Fruit fly (Drosophila melanogaster) whole organism, prepupa: ENCODE measurements around the gene lmgB.

Experiments used
- Blimp-1 ChIP-seq: fragments of 200-800 bp; sonication (Bioruptor generic); optimal IDR thresholded peaks from 3 replicates; lab custom pipeline; 2017; ENCODE audit warnings: missing biosample characterization, missing genetic modification characterization, mild to moderate bottlenecking, moderate library complexity, missing genetic modification reagents
- CG10631 ChIP-seq: fragments of 200-800 bp; sonication (Bioruptor generic); optimal IDR thresholded peaks from 2 replicates; lab custom pipeline; 2016; ENCODE audit warnings: missing biosample characterization, missing genetic modification characterization
- CG10669 ChIP-seq: fragments of 200-800 bp; sonication (Bioruptor generic); optimal IDR thresholded peaks from 3 replicates; lab custom pipeline; 2018; ENCODE audit warnings: missing biosample characterization, mild to moderate bottlenecking, missing genetic modification characterization, moderate library complexity
- CG11762 ChIP-seq: fragments of 200-800 bp; sonication (Bioruptor generic); optimal IDR thresholded peaks from 3 replicates; lab custom pipeline; 2016; ENCODE audit warnings: missing biosample characterization, missing genetic modification characterization; ENCODE audit not compliant: insufficient read depth
- CG15336 ChIP-seq: fragments of 200-800 bp; sonication (Bioruptor generic); IDR thresholded peaks from 2 replicates; pipeline ENCODE4 v1.3.6; 2022; ENCODE audit warnings: missing biosample characterization, missing genetic modification characterization
- CG1621 ChIP-seq: fragments of 200-800 bp; sonication (Bioruptor generic); optimal IDR thresholded peaks from 3 replicates; lab custom pipeline; 2018; ENCODE audit warnings: missing biosample characterization, mild to moderate bottlenecking, missing genetic modification characterization
- CG16779 ChIP-seq: fragments of 200-800 bp; sonication (Bioruptor generic); optimal IDR thresholded peaks from 3 replicates; lab custom pipeline; 2017; ENCODE audit warnings: missing biosample characterization, mild to moderate bottlenecking, missing genetic modification characterization
- CG3032 ChIP-seq: fragments of 200-800 bp; optimal IDR thresholded peaks from 2 replicates; lab custom pipeline; 2019; ENCODE audit warnings: missing biosample characterization, mild to moderate bottlenecking, missing genetic modification characterization, moderate library complexity
- CG32006 ChIP-seq: fragments of 200-800 bp; sonication (Bioruptor generic); optimal IDR thresholded peaks from 3 replicates; lab custom pipeline; 2017; ENCODE audit warnings: missing biosample characterization, mild to moderate bottlenecking, missing genetic modification characterization
- CG34406 ChIP-seq: fragments of 200-800 bp; sonication (Bioruptor generic); optimal IDR thresholded peaks from 3 replicates; lab custom pipeline; 2016; ENCODE audit warnings: missing biosample characterization, missing genetic modification characterization
- CG4318 ChIP-seq: fragments of 200-800 bp; sonication (Bioruptor generic); optimal IDR thresholded peaks from 3 replicates; lab custom pipeline; 2017; ENCODE audit warnings: missing biosample characterization, mild to moderate bottlenecking, missing genetic modification characterization
- CG6163 ChIP-seq: fragments of 200-800 bp; sonication (Bioruptor generic); IDR thresholded peaks from 3 replicates; pipeline ENCODE4 v1.3.6; 2022; ENCODE audit warnings: missing biosample characterization, missing genetic modification characterization
- CG6792 ChIP-seq: fragments of 200-800 bp; sonication (Bioruptor generic); optimal IDR thresholded peaks from 3 replicates; lab custom pipeline; 2016; ENCODE audit warnings: missing biosample characterization, missing genetic modification characterization
- CG6808 ChIP-seq: fragments of 200-800 bp; sonication (Bioruptor generic); optimal IDR thresholded peaks from 3 replicates; lab custom pipeline; 2017; ENCODE audit warnings: missing biosample characterization, missing genetic modification characterization, mild to moderate bottlenecking, moderate library complexity, missing genetic modification reagents
- CG6854 ChIP-seq: fragments of 200-800 bp; sonication (Bioruptor generic); optimal IDR thresholded peaks from 2 replicates; lab custom pipeline; 2017; ENCODE audit warnings: missing biosample characterization, mild to moderate bottlenecking, missing genetic modification characterization
- CG7368 ChIP-seq: fragments of 200-800 bp; sonication (Bioruptor generic); optimal IDR thresholded peaks from 3 replicates; lab custom pipeline; 2016; ENCODE audit warnings: missing biosample characterization, missing genetic modification characterization
- CG8119 ChIP-seq: fragments of 200-800 bp; sonication (Bioruptor generic); IDR thresholded peaks from 3 replicates; pipeline ENCODE4 v1.3.6; 2022; ENCODE audit warnings: missing biosample characterization, missing genetic modification characterization
- CG8319 ChIP-seq: fragments of 200-800 bp; sonication (Bioruptor generic); optimal IDR thresholded peaks from 3 replicates; lab custom pipeline; 2016; ENCODE audit warnings: missing biosample characterization, missing genetic modification characterization
- Eip75B ChIP-seq: fragments of 200-800 bp; sonication (Bioruptor generic); optimal IDR thresholded peaks from 3 replicates; lab custom pipeline; 2016; ENCODE audit warnings: missing biosample characterization, missing genetic modification characterization
- Eip78C ChIP-seq: fragments of 200-800 bp; sonication (Bioruptor generic); peaks from one replicate; lab custom pipeline; 2016; ENCODE audit warnings: missing biosample characterization, missing genetic modification characterization
- Ets21C ChIP-seq: fragments of 200-800 bp; sonication (Bioruptor generic); optimal IDR thresholded peaks from 3 replicates; lab custom pipeline; 2016; ENCODE audit warnings: missing biosample characterization, missing genetic modification characterization
- Ets96B ChIP-seq: fragments of 200-800 bp; optimal IDR thresholded peaks from 2 replicates; lab custom pipeline; 2019; ENCODE audit warnings: missing biosample characterization, mild to moderate bottlenecking, missing genetic modification characterization, moderate library complexity
- Gug ChIP-seq: fragments of 200-800 bp; sonication (Bioruptor generic); IDR thresholded peaks from 2 replicates; pipeline ENCODE4 v1.3.6; 2022; ENCODE audit warnings: missing biosample characterization, missing genetic modification characterization
- Hr39 ChIP-seq: fragments of 200-800 bp; sonication (Bioruptor generic); optimal IDR thresholded peaks from 2 replicates; lab custom pipeline; 2016; ENCODE audit warnings: missing biosample characterization, missing genetic modification characterization
- Hr4 ChIP-seq: fragments of 200-800 bp; sonication (Bioruptor generic); optimal IDR thresholded peaks from 3 replicates; lab custom pipeline; 2016; ENCODE audit warnings: missing biosample characterization, missing genetic modification characterization
- Lpt ChIP-seq: fragments of 200-800 bp; sonication (Bioruptor generic); optimal IDR thresholded peaks from 3 replicates; lab custom pipeline; 2016; ENCODE audit warnings: missing biosample characterization, missing genetic modification characterization
- Met ChIP-seq: fragments of 200-800 bp; sonication (Bioruptor generic); optimal IDR thresholded peaks from 3 replicates; lab custom pipeline; 2016; ENCODE audit warnings: missing biosample characterization, missing genetic modification characterization
- OdsH ChIP-seq: fragments of 200-800 bp; sonication (Bioruptor generic); optimal IDR thresholded peaks from 3 replicates; lab custom pipeline; 2016; ENCODE audit warnings: missing biosample characterization, missing genetic modification characterization
- Smox ChIP-seq: fragments of 200-800 bp; sonication (Bioruptor generic); optimal IDR thresholded peaks from 3 replicates; lab custom pipeline; 2016; ENCODE audit warnings: missing biosample characterization, missing genetic modification characterization
- Sox102F ChIP-seq: fragments of 200-800 bp; sonication (Bioruptor generic); optimal IDR thresholded peaks from 2 replicates; lab custom pipeline; 2016; ENCODE audit warnings: missing biosample characterization, mild to moderate bottlenecking, missing genetic modification characterization
- Sox15 ChIP-seq: fragments of 200-800 bp; sonication (Bioruptor generic); optimal IDR thresholded peaks from 3 replicates; lab custom pipeline; 2016; ENCODE audit warnings: missing biosample characterization, missing genetic modification characterization
- achi ChIP-seq: fragments of 200-800 bp; sonication (Bioruptor generic); optimal IDR thresholded peaks from 3 replicates; lab custom pipeline; 2016; ENCODE audit warnings: missing biosample characterization, missing genetic modification characterization
- acj6 ChIP-seq: fragments of 200-800 bp; sonication (Bioruptor generic); optimal IDR thresholded peaks from 3 replicates; lab custom pipeline; 2016; ENCODE audit warnings: missing biosample characterization, missing genetic modification characterization
- cyc ChIP-seq: fragments of 200-800 bp; sonication (Bioruptor generic); optimal IDR thresholded peaks from 3 replicates; lab custom pipeline; 2016; ENCODE audit warnings: missing biosample characterization, missing genetic modification characterization
- dac ChIP-seq: fragments of 200-800 bp; sonication (Bioruptor generic); optimal IDR thresholded peaks from 2 replicates; lab custom pipeline; 2017; ENCODE audit warnings: missing biosample characterization, mild to moderate bottlenecking, missing genetic modification characterization
- dsx ChIP-seq: fragments of 200-800 bp; optimal IDR thresholded peaks from 3 replicates; lab custom pipeline; 2019; ENCODE audit warnings: missing biosample characterization, mild to moderate bottlenecking, missing genetic modification characterization, moderate library complexity; ENCODE audit not compliant: poor library complexity, severe bottlenecking
- eg ChIP-seq: fragments of 200-800 bp; sonication (Bioruptor generic); IDR thresholded peaks from 3 replicates; pipeline ENCODE4 v1.3.6; 2022; ENCODE audit warnings: missing biosample characterization, missing genetic modification characterization
- esn ChIP-seq: fragments of 200-800 bp; sonication (Bioruptor generic); optimal IDR thresholded peaks from 2 replicates; lab custom pipeline; 2016; ENCODE audit warnings: missing biosample characterization, mild to moderate bottlenecking, missing genetic modification characterization, moderate library complexity
- fd85E ChIP-seq: fragments of 200-800 bp; sonication (Bioruptor generic); optimal IDR thresholded peaks from 3 replicates; lab custom pipeline; 2016; ENCODE audit warnings: missing biosample characterization, missing genetic modification characterization
- fkh ChIP-seq: fragments of 200-800 bp; sonication (Bioruptor generic); optimal IDR thresholded peaks from 3 replicates; lab custom pipeline; 2017; ENCODE audit warnings: missing biosample characterization, mild to moderate bottlenecking, missing genetic modification characterization, moderate library complexity
- lz ChIP-seq: fragments of 200-800 bp; sonication (Bioruptor generic); optimal IDR thresholded peaks from 3 replicates; lab custom pipeline; 2016; ENCODE audit warnings: missing biosample characterization, missing genetic modification characterization
- net ChIP-seq: fragments of 200-800 bp; sonication (Bioruptor generic); optimal IDR thresholded peaks from 3 replicates; lab custom pipeline; 2016; ENCODE audit warnings: missing biosample characterization, missing genetic modification characterization
- salr ChIP-seq, 2 experiments: fragments of 200-800 bp; sonication (Bioruptor generic); optimal IDR thresholded peaks; 3 replicates each; lab custom pipeline; 2016 to 2018; ENCODE audit warnings: missing biosample characterization in 2 of 2, missing genetic modification characterization in 2 of 2, mild to moderate bottlenecking in 1 of 2
- spab ChIP-seq: fragments of 200-800 bp; sonication (Bioruptor generic); optimal IDR thresholded peaks from 2 replicates; lab custom pipeline; 2017; ENCODE audit warnings: missing biosample characterization, mild to moderate bottlenecking, missing genetic modification characterization, missing genetic modification reagents
- ss ChIP-seq, 2 experiments: fragments of 200-800 bp; sonication (Bioruptor generic); optimal IDR thresholded peaks; 2 replicates in 1 of 2; 3 replicates in 1 of 2; lab custom pipeline; 2017 to 2018; ENCODE audit warnings: mild to moderate bottlenecking in 2 of 2, missing biosample characterization in 2 of 2, missing genetic modification characterization in 2 of 2, moderate library complexity in 1 of 2
- svp ChIP-seq: fragments of 200-800 bp; sonication (Bioruptor generic); peaks from one replicate; lab custom pipeline; 2016; ENCODE audit warnings: missing biosample characterization, missing genetic modification characterization
- vri ChIP-seq: fragments of 200-800 bp; sonication (Bioruptor generic); optimal IDR thresholded peaks from 3 replicates; lab custom pipeline; 2016; ENCODE audit warnings: missing biosample characterization, mild to moderate bottlenecking, missing genetic modification characterization

lmgB gene

DNA sequence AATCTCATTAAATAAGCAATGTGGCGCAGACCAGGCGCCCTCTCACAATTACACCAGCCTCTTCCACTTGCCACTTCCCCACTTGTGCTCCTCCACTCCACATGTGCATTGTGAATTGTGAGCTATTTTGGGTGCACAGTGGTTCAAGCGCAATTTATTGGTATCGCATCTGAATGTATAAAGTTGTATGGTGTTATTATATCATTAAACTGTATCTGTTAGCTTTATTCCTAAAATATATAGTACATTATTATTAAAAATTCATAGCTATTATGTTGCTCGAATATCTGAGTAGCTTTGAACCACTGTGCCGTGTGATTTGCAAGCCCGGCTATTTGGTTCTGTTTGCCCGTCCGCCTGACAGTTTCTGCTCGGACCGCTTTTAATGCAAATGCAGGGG lies 46.5 kb upstream of the lmgB start (continued):
- TF ChIP-seq Met (GFP tag; lab: Kevin White, UChicago): peak; percentile 86
- peak; percentile 73 for TF ChIP-seq Ets21C (GFP tag; lab: Kevin White, UChicago)
- peak; percentile 91 for TF ChIP-seq CG11762
- TF ChIP-seq esn (GFP tag; lab: Kevin White, UChicago): peak; percentile 91
- TF ChIP-seq fd85E (GFP tag; lab: Kevin White, UChicago): peak; percentile 75
- TF ChIP-seq CG7368: peak; percentile 84
- peak; percentile 93 for TF ChIP-seq CG10669 (GFP tag; lab: Kevin White, UChicago)
- TF ChIP-seq Smox: peak; percentile 88
- peak; percentile 91 for TF ChIP-seq dsx (GFP tag; lab: Kevin White, UChicago)
- TF ChIP-seq CG1621: peak; percentile 94
- TF ChIP-seq CG6792 (GFP tag; lab: Kevin White, UChicago): peak; percentile 90
- peak; percentile 92 for TF ChIP-seq spab (GFP tag; lab: Kevin White, UChicago)
- TF ChIP-seq eg (GFP tag; lab: Robert Waterston, UW): peak; percentile 95
- TF ChIP-seq Gug (GFP tag; lab: Robert Waterston, UW): peak; percentile 94
- TF ChIP-seq CG8319 (GFP tag; lab: Kevin White, UChicago): peak; percentile 85
- TF ChIP-seq CG6808 (GFP tag; lab: Kevin White, UChicago): peak; percentile 92
- TF ChIP-seq acj6 (GFP tag; lab: Kevin White, UChicago): peak; percentile 94
- peak; percentile 82 for TF ChIP-seq Hr39 (GFP tag; lab: Kevin White, UChicago)
- TF ChIP-seq lz: peak; percentile 85
- TF ChIP-seq cyc (GFP tag; lab: Kevin White, UChicago): peak; percentile 82
- peak; percentile 77 for TF ChIP-seq vri (GFP tag; lab: Kevin White, UChicago)
- TF ChIP-seq Sox15 (GFP tag; lab: Kevin White, UChicago): peak; percentile 84
- peak; percentile 91 to 93 for TF ChIP-seq ss (GFP tag; optimal IDR thresholded peaks at IDR 0.05; lab: Kevin White, UChicago)
- TF ChIP-seq CG4318 (GFP tag; lab: Kevin White, UChicago): peak; percentile 77
- peak; percentile 79 for TF ChIP-seq dac (GFP tag; lab: Kevin White, UChicago)
- peak; percentile 97 for TF ChIP-seq CG6163 (GFP tag; lab: Robert Waterston, UW)
- peak; percentile 95 for TF ChIP-seq OdsH (GFP tag; lab: Kevin White, UChicago)

- no peak for TF ChIP-seq net
- peak; percentile 42 for TF ChIP-seq CG15336 (GFP tag; lab: Robert Waterston, UW)
- TF ChIP-seq acj6 (GFP tag; lab: Kevin White, UChicago): peak; percentile 47
- no peak for TF ChIP-seq Blimp-1 (GFP tag; lab: Kevin White, UChicago)
- TF ChIP-seq Ets96B (tag; lab: Kevin White, UChicago): peak; percentile 33
- no peak for TF ChIP-seq CG4318 (GFP tag; lab: Kevin White, UChicago)
- TF ChIP-seq salr (GFP tag; optimal IDR thresholded peaks at IDR 0.05; lab: Kevin White, UChicago): peak; percentile 19 to 26
- TF ChIP-seq cyc (GFP tag; lab: Kevin White, UChicago): no peak
- TF ChIP-seq CG16779 (tag; lab: Kevin White, UChicago): no peak
- no peak for TF ChIP-seq CG7368
- TF ChIP-seq achi (GFP tag; lab: Kevin White, UChicago): peak; percentile 62
- TF ChIP-seq Hr4 (GFP tag; lab: Kevin White, UChicago): no peak
- TF ChIP-seq CG6163 (GFP tag; lab: Robert Waterston, UW): peak; percentile 34; the same call in 1 of the 3 replicates
- peak; percentile 57 for TF ChIP-seq svp
- peak; percentile 49; the same call in 1 of the 3 replicates for TF ChIP-seq CG8119 (GFP tag; lab: Robert Waterston, UW)
- TF ChIP-seq dsx (GFP tag; lab: Kevin White, UChicago): no peak
- TF ChIP-seq lz: peak; percentile 20
- peak; percentile 27 for TF ChIP-seq esn (GFP tag; lab: Kevin White, UChicago)
- no peak for TF ChIP-seq CG6792 (GFP tag; lab: Kevin White, UChicago)
- no peak for TF ChIP-seq CG6854 (GFP tag; lab: Kevin White, UChicago)
- peak; percentile 11 for TF ChIP-seq Hr39 (GFP tag; lab: Kevin White, UChicago)
- no peak for TF ChIP-seq Lpt (GFP tag; lab: Kevin White, UChicago)
- TF ChIP-seq Sox15 (GFP tag; lab: Kevin White, UChicago): no peak
- TF ChIP-seq CG32006: peak; percentile 23
- TF ChIP-seq Smox: no peak
- TF ChIP-seq Met (GFP tag; lab: Kevin White, UChicago): no peak
- TF ChIP-seq CG10631 (GFP tag; lab: Kevin White, UChicago): peak; percentile 31
- TF ChIP-seq Eip78C (GFP tag; lab: Kevin White, UChicago): peak; percentile 39
- TF ChIP-seq CG3032: peak; percentile 28
- TF ChIP-seq Eip75B: no peak
- no peak for TF ChIP-seq vri (GFP tag; lab: Kevin White, UChicago)
- no peak for TF ChIP-seq CG34406 (GFP tag; lab: Kevin White, UChicago)
- TF ChIP-seq CG10669 (GFP tag; lab: Kevin White, UChicago): peak; percentile 28
- TF ChIP-seq fkh (GFP tag; lab: Kevin White, UChicago): no peak
- TF ChIP-seq Sox102F: no peak
- TF ChIP-seq OdsH (GFP tag; lab: Kevin White, UChicago): peak; percentile 41
These were observed 45.8 kb upstream of the lmgB start for dm6 chr2L:8574258-8574657.
